Fruit fly (Drosophila melanogaster) whole organism, embryonic: ENCODE data around the gene CG7702.

Experiments
- Atf6 ChIP-seq: fragments of 200-800 bp; sonication (Bioruptor generic); IDR thresholded peaks from 2 replicates; pipeline ENCODE4 v1.3.6; 2022; ENCODE audit warnings: missing biosample characterization, missing genetic modification characterization
- B-H1 ChIP-seq: fragments of 200-800 bp; sonication (Bioruptor generic); IDR thresholded peaks from 3 replicates; pipeline ENCODE4 v1.3.6; 2022; ENCODE audit warnings: missing biosample characterization, missing genetic modification characterization
- C15 ChIP-seq: fragments of 200-800 bp; sonication (Bioruptor generic); IDR thresholded peaks from 3 replicates; pipeline ENCODE4 v1.3.6; 2022; ENCODE audit warnings: missing biosample characterization, missing genetic modification characterization
- CG10565 ChIP-seq: fragments of 200-800 bp; sonication (Bioruptor generic); optimal IDR thresholded peaks from 3 replicates; lab custom pipeline; 2016; ENCODE audit warnings: missing biosample characterization, mild to moderate bottlenecking, missing genetic modification characterization
- CG12236 ChIP-seq: fragments of 200-800 bp; sonication (Bioruptor generic); optimal IDR thresholded peaks from 2 replicates; lab custom pipeline; 2016; ENCODE audit warnings: missing biosample characterization, missing genetic modification characterization
- CG17328 ChIP-seq: fragments of 200-800 bp; sonication (Bioruptor generic); IDR thresholded peaks from 2 replicates; pipeline ENCODE4 v1.3.6; 2022; ENCODE audit warnings: missing biosample characterization, missing genetic modification characterization
- CG2120 ChIP-seq: fragments of 200-800 bp; sonication (Bioruptor generic); optimal IDR thresholded peaks from 3 replicates; lab custom pipeline; 2016; ENCODE audit warnings: missing biosample characterization, missing genetic modification characterization
- CG30403 ChIP-seq: fragments of 200-800 bp; sonication (Bioruptor generic); optimal IDR thresholded peaks from 3 replicates; lab custom pipeline; 2016; ENCODE audit warnings: missing biosample characterization, missing genetic modification characterization
- CG31441 ChIP-seq: fragments of 200-800 bp; sonication (Bioruptor generic); IDR thresholded peaks from 2 replicates; pipeline ENCODE4 v1.3.6; 2022; ENCODE audit warnings: missing biosample characterization, missing genetic modification characterization
- CG32772 ChIP-seq: fragments of 200-800 bp; sonication (Bioruptor generic); IDR thresholded peaks from 2 replicates; pipeline ENCODE4 v1.3.6; 2022; ENCODE audit warnings: missing biosample characterization, missing genetic modification characterization
- CG33557 ChIP-seq: fragments of 200-800 bp; sonication (Bioruptor generic); optimal IDR thresholded peaks from 2 replicates; lab custom pipeline; 2019; ENCODE audit warnings: missing biosample characterization, mild to moderate bottlenecking, missing genetic modification characterization, moderate library complexity
- CG3407 ChIP-seq: fragments of 200-800 bp; sonication (Bioruptor generic); optimal IDR thresholded peaks from 2 replicates; lab custom pipeline; 2018; ENCODE audit warnings: missing biosample characterization, mild to moderate bottlenecking, missing genetic modification characterization
- CG3726 ChIP-seq: fragments of 200-800 bp; sonication (Bioruptor generic); IDR thresholded peaks from 3 replicates; pipeline ENCODE4, ENCODE4 v1.3.6; 2022; ENCODE audit warnings: missing biosample characterization, missing genetic modification characterization
- CG5180 ChIP-seq: fragments of 200-800 bp; sonication (Bioruptor generic); optimal IDR thresholded peaks from 3 replicates; lab custom pipeline; 2017; ENCODE audit warnings: missing biosample characterization, missing genetic modification characterization, mild to moderate bottlenecking, moderate library complexity, missing genetic modification reagents
- CG6813 ChIP-seq: fragments of 200-800 bp; sonication (Bioruptor generic); optimal IDR thresholded peaks from 2 replicates; lab custom pipeline; 2017; ENCODE audit warnings: missing biosample characterization, missing genetic modification characterization, mild to moderate bottlenecking, moderate library complexity, missing genetic modification reagents
- CG8089 ChIP-seq: fragments of 200-800 bp; sonication (Bioruptor generic); optimal IDR thresholded peaks from 3 replicates; lab custom pipeline; 2016; ENCODE audit warnings: missing biosample characterization, missing genetic modification characterization
- CG8281 ChIP-seq: fragments of 200-800 bp; sonication (Bioruptor generic); optimal IDR thresholded peaks from 2 replicates; lab custom pipeline; 2018; ENCODE audit warnings: missing biosample characterization, mild to moderate bottlenecking, missing genetic modification characterization, moderate library complexity
- Hey ChIP-seq: fragments of 200-800 bp; sonication (Bioruptor generic); optimal IDR thresholded peaks from 3 replicates; lab custom pipeline; 2018; ENCODE audit warnings: missing biosample characterization, mild to moderate bottlenecking, missing genetic modification characterization
- Hr51 ChIP-seq, 2 experiments: fragments of 200-800 bp; sonication (Bioruptor generic); optimal IDR thresholded peaks; 2 replicates in 1 of 2; 3 replicates in 1 of 2; lab custom pipeline; 2016 to 2018; ENCODE audit warnings: missing biosample characterization in 2 of 2, missing genetic modification characterization in 2 of 2, mild to moderate bottlenecking in 1 of 2, moderate library complexity in 1 of 2
- MBD-R2 ChIP-seq: fragments of 200-800 bp; sonication (Bioruptor generic); IDR thresholded peaks from 2 replicates; pipeline ENCODE4 v1.3.6; 2022; ENCODE audit warnings: missing biosample characterization, missing genetic modification characterization
- Mad ChIP-seq: fragments of 200-800 bp; sonication (Bioruptor generic); optimal IDR thresholded peaks from 2 replicates; lab custom pipeline; 2016; ENCODE audit warnings: missing biosample characterization, missing genetic modification characterization
- Meics ChIP-seq: fragments of 200-800 bp; sonication (Bioruptor generic); optimal IDR thresholded peaks from 2 replicates; lab custom pipeline; 2017; ENCODE audit warnings: missing biosample characterization, mild to moderate bottlenecking, missing genetic modification characterization
- Rx ChIP-seq: fragments of 200-800 bp; sonication (Bioruptor generic); IDR thresholded peaks from 2 replicates; pipeline ENCODE4 v1.3.6; 2022; ENCODE audit warnings: missing biosample characterization, missing genetic modification characterization
- Sox100B ChIP-seq: fragments of 200-800 bp; sonication (Bioruptor generic); optimal IDR thresholded peaks from 3 replicates; lab custom pipeline; 2018; ENCODE audit warnings: missing biosample characterization, mild to moderate bottlenecking, missing genetic modification characterization
- Sry-β ChIP-seq: fragments of 200-800 bp; sonication (Bioruptor generic); optimal IDR thresholded peaks from 2 replicates; lab custom pipeline; 2018; ENCODE audit warnings: missing biosample characterization, mild to moderate bottlenecking, missing genetic modification characterization, moderate library complexity
- Stat92E ChIP-seq, 3 experiments: fragments of >200 bp in 2 of 3; fragments of 200-800 bp in 1 of 3; sonication (Bioruptor generic) in 1 of 3; optimal IDR thresholded peaks; 2 replicates each; lab custom pipeline; 2017 to 2019; ENCODE audit warnings: missing biosample characterization in 3 of 3, missing genetic modification characterization in 3 of 3, mild to moderate bottlenecking in 1 of 3, moderate library complexity in 1 of 3
- ap ChIP-seq: fragments of 200-800 bp; sonication (Bioruptor generic); IDR thresholded peaks from 2 replicates; pipeline ENCODE4 v1.3.6; 2022; ENCODE audit warnings: missing biosample characterization, missing genetic modification characterization
- ato ChIP-seq: fragments of 200-800 bp; sonication (Bioruptor generic); IDR thresholded peaks from 2 replicates; pipeline ENCODE4 v1.3.6; 2022; ENCODE audit warnings: missing biosample characterization, missing genetic modification characterization; ENCODE audit not compliant: partially characterized antibody
- bbx ChIP-seq: fragments of 200-800 bp; sonication (Bioruptor generic); IDR thresholded peaks from 2 replicates; pipeline ENCODE4 v1.3.6; 2022; ENCODE audit warnings: missing biosample characterization, missing genetic modification characterization; ENCODE audit not compliant: partially characterized antibody
- corto ChIP-seq: fragments of 200-800 bp; sonication (Bioruptor generic); optimal IDR thresholded peaks from 2 replicates; lab custom pipeline; 2016; ENCODE audit warnings: missing biosample characterization, mild to moderate bottlenecking, missing genetic modification characterization, moderate library complexity
- crc ChIP-seq: fragments of 200-800 bp; sonication (Bioruptor generic); optimal IDR thresholded peaks from 2 replicates; lab custom pipeline; 2016; ENCODE audit warnings: missing biosample characterization, missing genetic modification characterization
- cwo ChIP-seq: fragments of 200-800 bp; sonication (Bioruptor generic); optimal IDR thresholded peaks from 3 replicates; lab custom pipeline; 2017; ENCODE audit warnings: missing biosample characterization, missing genetic modification characterization, mild to moderate bottlenecking, moderate library complexity, missing genetic modification reagents
- dm ChIP-seq: fragments of 200-800 bp; sonication (Bioruptor generic); optimal IDR thresholded peaks from 3 replicates; lab custom pipeline; 2016; ENCODE audit warnings: missing biosample characterization, missing genetic modification characterization
- dmrt11E ChIP-seq: fragments of 200-800 bp; sonication (Bioruptor generic); optimal IDR thresholded peaks from 3 replicates; lab custom pipeline; 2018; ENCODE audit warnings: missing biosample characterization, mild to moderate bottlenecking, missing genetic modification characterization, moderate library complexity
- ems ChIP-seq: fragments of 200-800 bp; sonication (Bioruptor generic); optimal IDR thresholded peaks from 3 replicates; lab custom pipeline; 2016; ENCODE audit warnings: missing biosample characterization, missing genetic modification characterization
- esg ChIP-seq: fragments of 200-800 bp; sonication (Bioruptor generic); conservative IDR thresholded peaks from 2 replicates; pipeline ENCODE4 v1.3.6; 2022; ENCODE audit warnings: missing biosample characterization, missing genetic modification characterization
- ewg ChIP-seq: fragments of 200-800 bp; sonication (Bioruptor generic); optimal IDR thresholded peaks from 3 replicates; lab custom pipeline; 2017; ENCODE audit warnings: mild to moderate bottlenecking, missing biosample characterization, missing genetic modification reagents, missing genetic modification characterization
- fu2 ChIP-seq: fragments of 200-800 bp; sonication (Bioruptor generic); optimal IDR thresholded peaks from 2 replicates; lab custom pipeline; 2016; ENCODE audit warnings: missing biosample characterization, missing genetic modification characterization
- jing ChIP-seq: fragments of 200-800 bp; sonication (Bioruptor generic); optimal IDR thresholded peaks from 2 replicates; lab custom pipeline; 2018; ENCODE audit warnings: missing biosample characterization, mild to moderate bottlenecking, missing genetic modification characterization
- jumu ChIP-seq: fragments of 200-800 bp; sonication (Bioruptor generic); optimal IDR thresholded peaks from 3 replicates; lab custom pipeline; 2016; ENCODE audit warnings: missing biosample characterization, missing genetic modification characterization
- p53 ChIP-seq: fragments of 200-800 bp; sonication (Bioruptor generic); optimal IDR thresholded peaks from 2 replicates; lab custom pipeline; 2016; ENCODE audit warnings: missing biosample characterization, missing genetic modification characterization
- prd ChIP-seq, 3 experiments: fragments of >200 bp in 2 of 3; fragments of 200-800 bp in 1 of 3; sonication (Bioruptor generic) in 1 of 3; optimal IDR thresholded peaks in 2 of 3; IDR thresholded peaks in 1 of 3; 2 replicates in 2 of 3; 3 replicates in 1 of 3; pipeline versions ENCODE4 v1.3.6 to Lab custom; 2017 to 2022; ENCODE audit warnings: missing biosample characterization in 1 of 3, missing genetic modification characterization in 1 of 3
- row ChIP-seq: fragments of 200-800 bp; sonication (Bioruptor generic); IDR thresholded peaks from 3 replicates; pipeline ENCODE4 v1.3.6; 2022; ENCODE audit warnings: missing biosample characterization, missing genetic modification characterization
- slbo ChIP-seq: fragments of 200-800 bp; sonication (Bioruptor generic); IDR thresholded peaks from 2 replicates; pipeline ENCODE4 v1.3.6; 2022; ENCODE audit warnings: missing biosample characterization, missing genetic modification characterization
- so ChIP-seq: fragments of 200-800 bp; sonication (Bioruptor generic); IDR thresholded peaks from 3 replicates; pipeline ENCODE4 v1.3.6; 2022; ENCODE audit warnings: missing biosample characterization, missing genetic modification characterization
- tgo ChIP-seq: fragments of 200-800 bp; sonication (Bioruptor generic); IDR thresholded peaks from 3 replicates; pipeline ENCODE4 v1.3.6; 2022; ENCODE audit warnings: missing biosample characterization, missing genetic modification characterization
- tll ChIP-seq, 2 experiments: fragments of 200-800 bp in 1 of 2; fragments of >200 bp in 1 of 2; sonication (Bioruptor generic) in 1 of 2; optimal IDR thresholded peaks; 2 replicates each; lab custom pipeline; 2017 to 2019; ENCODE audit warnings: missing biosample characterization in 2 of 2, missing genetic modification characterization in 2 of 2, mild to moderate bottlenecking in 1 of 2, moderate library complexity in 1 of 2
- unc-4 ChIP-seq: fragments of 200-800 bp; sonication (Bioruptor generic); IDR thresholded peaks from 2 replicates; pipeline ENCODE4 v1.3.6; 2022; ENCODE audit warnings: missing biosample characterization, missing genetic modification characterization; ENCODE audit not compliant: partially characterized antibody

CG7702 gene

dm6 chr3R:18658945-18659642 lies 10.1 kb upstream of the CG7702 start, which contains the start of the genes CG31224 and CstF64 (continued):
- peak; percentile 73 for TF ChIP-seq Atf6 (GFP tag; lab: Robert Waterston, UW)
- TF ChIP-seq tgo (GFP tag; lab: Robert Waterston, UW) = peak; percentile 84
- TF ChIP-seq CG8089 (GFP tag; lab: Kevin White, UChicago) = peak; percentile 65
- TF ChIP-seq row = peak; percentile 94
- peak in 1 of 3 experiments; percentile 73 for TF ChIP-seq Stat92E (GFP tag; optimal IDR thresholded peaks at IDR 0.05; lab: Kevin White, UChicago)
- no peak for TF ChIP-seq CG8281 (tag; lab: Kevin White, UChicago)
- TF ChIP-seq so = peak; percentile 76
- TF ChIP-seq CG31441 (GFP tag; lab: Robert Waterston, UW) = no peak; the same call in 1 of the 2 replicates
- TF ChIP-seq ato (GFP tag; lab: Robert Waterston, UW) = no peak
- peak; percentile 77 for TF ChIP-seq CG32772 (GFP tag; lab: Robert Waterston, UW)
- peak; percentile 95 for TF ChIP-seq CG2120 (GFP tag; lab: Kevin White, UChicago)
- peak; percentile 11 for TF ChIP-seq CG6813 (GFP tag; lab: Kevin White, UChicago)
- peak; percentile 87 for TF ChIP-seq crc
- TF ChIP-seq esg (GFP tag; lab: Robert Waterston, UW) = peak; percentile 68
- TF ChIP-seq C15 = peak; percentile 43; the same call in 1 of the 3 replicates
- TF ChIP-seq CG10565 (GFP tag; lab: Kevin White, UChicago) = peak; percentile 12
- TF ChIP-seq ems (GFP tag; lab: Kevin White, UChicago) = peak; percentile 90
- peak; percentile 77 for TF ChIP-seq MBD-R2 (GFP tag; lab: Robert Waterston, UW)
- TF ChIP-seq jing (GFP tag; lab: Kevin White, UChicago) = peak; percentile 65
- no peak for TF ChIP-seq tll (GFP tag; optimal IDR thresholded peaks at IDR 0.05; lab: Kevin White, UChicago)
- peak; percentile 68 for TF ChIP-seq CG33557 (GFP tag; lab: Kevin White, UChicago)
- no peak for TF ChIP-seq prd (optimal IDR thresholded peaks at IDR 0.05; lab: Kevin White, UChicago)
- TF ChIP-seq prd (GFP tag; IDR thresholded peaks at IDR 0.05; lab: Robert Waterston, UW) = peak; percentile 89
- peak; percentile 74 for TF ChIP-seq Rx (GFP tag; lab: Robert Waterston, UW)
- no peak for TF ChIP-seq corto (GFP tag; lab: Kevin White, UChicago)
- peak in 1 of 2 experiments; percentile 89 for TF ChIP-seq Hr51 (GFP tag; optimal IDR thresholded peaks at IDR 0.05; lab: Kevin White, UChicago)
- TF ChIP-seq dm (GFP tag; lab: Kevin White, UChicago) = peak; percentile 83
- TF ChIP-seq Meics (GFP tag; lab: Kevin White, UChicago) = peak; percentile 78
- peak; percentile 66 for TF ChIP-seq p53 (GFP tag; lab: Kevin White, UChicago)
- peak; percentile 75 for TF ChIP-seq ap
- peak; percentile 94 for TF ChIP-seq CG30403 (GFP tag; lab: Kevin White, UChicago)
- no peak for TF ChIP-seq CG3407 (GFP tag; lab: Kevin White, UChicago)
- TF ChIP-seq jumu (GFP tag; lab: Kevin White, UChicago) = peak; percentile 89
- TF ChIP-seq ewg (GFP tag; lab: Kevin White, UChicago) = peak; percentile 70
- TF ChIP-seq Hey = no peak
- peak; percentile 78 for TF ChIP-seq B-H1 (GFP tag; lab: Robert Waterston, UW)
- TF ChIP-seq cwo (GFP tag; lab: Kevin White, UChicago) = peak; percentile 55
- TF ChIP-seq CG3726 (GFP tag; lab: Robert Waterston, UW) = peak; percentile 64; the same call in 2 of the 3 replicates
- TF ChIP-seq Mad (GFP tag; lab: Kevin White, UChicago) = peak; percentile 93
- peak; percentile 82 for TF ChIP-seq fu2 (GFP tag; lab: Kevin White, UChicago)
- TF ChIP-seq CG12236 (GFP tag; lab: Kevin White, UChicago) = peak; percentile 67
- peak; percentile 83 for TF ChIP-seq CG17328
- TF ChIP-seq Sry-β (GFP tag; lab: Kevin White, UChicago) = peak; percentile 95
- TF ChIP-seq slbo (GFP tag; lab: Robert Waterston, UW) = peak; percentile 94
- no peak for TF ChIP-seq Sox100B
- no peak for TF ChIP-seq bbx
- TF ChIP-seq CG5180 = no peak
- TF ChIP-seq unc-4 (GFP tag; lab: Robert Waterston, UW) = no peak; the same call in 1 of the 2 replicates
- TF ChIP-seq dmrt11E (tag; lab: Kevin White, UChicago) = peak; percentile 74
